Worm (Caenorhabditis elegans): Measurements from ENCODE around the gene sdha-1.
"Not testable (repeated sequence)": the region's sequence is repeated elsewhere in the genome, so short reads cannot be mapped to it uniquely, and the experiment has no call there.

The sdha-1 gene

ce11 chrX:8541562-8541961 lies 4.3 kb downstream of the sdha-1 start, which contains the start of gene nspc-7:
Gene nspc-7, plus strand, starts transcription at chrX:8541862.
- TF ChIP-seq elt-1 (tag; optimal IDR thresholded peaks at IDR 0.05; ENCODE audit: borderline replicate concordance, insufficient read depth); ceh-43 (GFP tag; optimal IDR thresholded peaks at IDR 0.05); pha-4 (tag; optimal IDR thresholded peaks at IDR 0.05): not testable (repeated sequence)

- TF ChIP-seq nhr-76 (tag; optimal IDR thresholded peaks at IDR 0.05); nhr-237 (tag; optimal IDR thresholded peaks at IDR 0.05); lin-32 (GFP tag; optimal IDR thresholded peaks at IDR 0.05): not testable (repeated sequence)
Measured at ce11 chrX:8538262-8538776, 7.5 kb downstream of the sdha-1 start, which contains the start of the genes nspc-4 and nspc-5. Gene nspc-4, minus strand, starts transcription at chrX:8538362. Gene nspc-5, plus strand, starts transcription at chrX:8538726.

- TF ChIP-seq snpc-4 (tag; optimal IDR thresholded peaks at IDR 0.05) (no peak), flh-1 (GFP tag; optimal IDR thresholded peaks at IDR 0.05) (no peak), nhr-28 (tag; optimal IDR thresholded peaks at IDR 0.05) (no peak), elt-3 (tag; optimal IDR thresholded peaks at IDR 0.05) (no peak), lin-13 (tag; optimal IDR thresholded peaks at IDR 0.05) (no peak), ceh-83 (GFP tag; optimal IDR thresholded peaks at IDR 0.05) (no peak), sem-2 (GFP tag; optimal IDR thresholded peaks at IDR 0.05) (no peak)
Measured at ce11 chrX:8536791-8537190, 9.0 kb downstream of the sdha-1 start, which contains the start of gene nspc-3. Gene nspc-3, plus strand, starts transcription at chrX:8537091.

ce11 chrX:8535006-8535405 lies 10.8 kb downstream of the sdha-1 start, which contains the start of gene nspc-1:
Gene nspc-1, minus strand, starts transcription at chrX:8535106.
- not testable (repeated sequence) for TF ChIP-seq ztf-11 (tag; optimal IDR thresholded peaks at IDR 0.05); ces-1 (GFP tag; optimal IDR thresholded peaks at IDR 0.05); mab-5 (tag; optimal IDR thresholded peaks at IDR 0.05)

ce11 chrX:8527950-8528349 lies 17.9 kb downstream of the sdha-1 start, which contains the start of gene flp-5:
Gene flp-5, plus strand, starts transcription at chrX:8528250.
- TF ChIP-seq unc-62 (GFP tag; optimal IDR thresholded peaks at IDR 0.05) (no peak), ztf-11 (tag; optimal IDR thresholded peaks at IDR 0.05) (no peak), mep-1 (tag; optimal IDR thresholded peaks at IDR 0.05) (no peak), pha-4 (tag; optimal IDR thresholded peaks at IDR 0.05) (no peak), elt-1 (tag; optimal IDR thresholded peaks at IDR 0.05; ENCODE audit: borderline replicate concordance, insufficient read depth) (no peak), ceh-83 (GFP tag; optimal IDR thresholded peaks at IDR 0.05) (no peak), snpc-4 (tag; optimal IDR thresholded peaks at IDR 0.05) (no peak), cnd-1 (tag; optimal IDR thresholded peaks at IDR 0.05) (no peak), lsy-2 (tag; optimal IDR thresholded peaks at IDR 0.05) (no peak), mls-2 (tag; optimal IDR thresholded peaks at IDR 0.05) (no peak), lin-13 (tag; optimal IDR thresholded peaks at IDR 0.05) (no peak), ceh-39 (tag; optimal IDR thresholded peaks at IDR 0.05) (no peak)

- TF ChIP-seq unc-62 (GFP tag; optimal IDR thresholded peaks at IDR 0.05) (no peak), ceh-43 (GFP tag; optimal IDR thresholded peaks at IDR 0.05) (no peak), nhr-237 (tag; optimal IDR thresholded peaks at IDR 0.05) (no peak), lin-13 (tag; optimal IDR thresholded peaks at IDR 0.05) (no peak), ceh-39 (tag; optimal IDR thresholded peaks at IDR 0.05) (no peak), ceh-83 (GFP tag; optimal IDR thresholded peaks at IDR 0.05) (no peak)
Measured at ce11 chrX:8523000-8523399, 22.8 kb downstream of the sdha-1 start.

- no peak for TF ChIP-seq lin-32 (GFP tag; optimal IDR thresholded peaks at IDR 0.05)
Measured at ce11 chrX:8521614-8522013, 24.2 kb downstream of the sdha-1 start, which contains the start of gene C03G5.14. Gene C03G5.14, plus strand, starts transcription at chrX:8521914.

ce11 chrX:8520402-8520801 lies 25.4 kb downstream of the sdha-1 start, which contains the start of gene H03E18.2:
Gene H03E18.2, minus strand, starts transcription at chrX:8520502.
- TF ChIP-seq mab-5 (tag; optimal IDR thresholded peaks at IDR 0.05) (no peak), ceh-83 (GFP tag; optimal IDR thresholded peaks at IDR 0.05) (no peak)

- TF ChIP-seq tbx-8 (GFP tag; optimal IDR thresholded peaks at IDR 0.05) (no peak), unc-120 (tag; optimal IDR thresholded peaks at IDR 0.05; ENCODE audit: poor library complexity, severe bottlenecking) (no peak), mep-1 (tag; optimal IDR thresholded peaks at IDR 0.05) (no peak), ces-1 (GFP tag; optimal IDR thresholded peaks at IDR 0.05) (no peak), sptf-1 (tag; optimal IDR thresholded peaks at IDR 0.05) (no peak), flh-1 (GFP tag; optimal IDR thresholded peaks at IDR 0.05) (no peak), lsy-2 (tag; optimal IDR thresholded peaks at IDR 0.05) (no peak), M03D4.4 (tag; optimal IDR thresholded peaks at IDR 0.05) (no peak), mls-2 (tag; optimal IDR thresholded peaks at IDR 0.05) (no peak), nhr-237 (tag; optimal IDR thresholded peaks at IDR 0.05) (no peak), ham-2 (GFP tag; optimal IDR thresholded peaks at IDR 0.05) (no peak), nhr-28 (tag; optimal IDR thresholded peaks at IDR 0.05) (no peak), ceh-83 (GFP tag; optimal IDR thresholded peaks at IDR 0.05) (no peak), nhr-76 (tag; optimal IDR thresholded peaks at IDR 0.05) (no peak), drap-1 (GFP tag; optimal IDR thresholded peaks at IDR 0.05) (no peak)
Measured at ce11 chrX:8509088-8509487, 36.7 kb downstream of the sdha-1 start.

Measured in whole organism, mixed stage, embryonic.